Worm (Caenorhabditis elegans): ENCODE measurements around the gene sre-35.

The sre-35 gene

ce11 chrII:12462244-12462643 lies 9.6 kb upstream of the sre-35 start, which contains the start of gene F15A4.2:
Gene F15A4.2, plus strand, starts transcription at chrII:12462544.
- no peak for TF ChIP-seq ceh-62 (tag; optimal IDR thresholded peaks at IDR 0.05)
- TF ChIP-seq ceh-82 (tag; optimal IDR thresholded peaks at IDR 0.05), result no peak
- TF ChIP-seq egl-43 (GFP tag; IDR thresholded peaks at IDR 0.05), result no peak
- no peak for TF ChIP-seq set-16 (GFP tag; IDR thresholded peaks at IDR 0.05)
- no peak for TF ChIP-seq dmd-9 (GFP tag; IDR thresholded peaks at IDR 0.05)
- TF ChIP-seq nhr-102 (tag; optimal IDR thresholded peaks at IDR 0.05), result no peak
- TF ChIP-seq jun-1 (tag; optimal IDR thresholded peaks at IDR 0.05), result no peak
- no peak for TF ChIP-seq aha-1 (tag)

- no peak for TF ChIP-seq jun-1 (tag; optimal IDR thresholded peaks at IDR 0.05)
- TF ChIP-seq unc-62 (GFP tag; optimal IDR thresholded peaks at IDR 0.05 in 1 of 2), result peak in 1 of 2 experiments; percentile 74
- TF ChIP-seq unc-62 (tag; optimal IDR thresholded peaks at IDR 0.05), result no peak
- no peak for TF ChIP-seq nhr-48 (tag; optimal IDR thresholded peaks at IDR 0.05)
- TF ChIP-seq egl-27 (tag; optimal IDR thresholded peaks at IDR 0.05), result no peak
- TF ChIP-seq Y48G9A.11 (GFP tag; IDR thresholded peaks at IDR 0.05), result 0 out of 2 replicates have a peak, but pooled peaks have one; percentile 11
- TF ChIP-seq lin-38 (GFP tag; IDR thresholded peaks at IDR 0.05), result peak; percentile 31; the same call in 1 of the 2 replicates
These were observed 8.2 kb upstream of the sre-35 start, which contains the start of gene tag-280 for ce11 chrII:12460602-12461453. Gene tag-280, plus strand, starts transcription at chrII:12460652.

- TF ChIP-seq spr-1 (tag; optimal IDR thresholded peaks at IDR 0.05) (no peak), gei-8 (GFP tag; optimal IDR thresholded peaks at IDR 0.05) (no peak), hlh-11 (tag; optimal IDR thresholded peaks at IDR 0.05) (peak; percentile 49), mdl-1 (tag; optimal IDR thresholded peaks at IDR 0.05) (peak in 1 of 2 experiments; percentile 17), nhr-237 (tag; optimal IDR thresholded peaks at IDR 0.05) (no peak), unc-62 (GFP tag; optimal IDR thresholded peaks at IDR 0.05 in 1 of 2) (peak in 1 of 2 experiments; percentile 45), unc-62 (tag; optimal IDR thresholded peaks at IDR 0.05) (no peak), ztf-11 (tag; optimal IDR thresholded peaks at IDR 0.05) (no peak), nhr-102 (tag; optimal IDR thresholded peaks at IDR 0.05) (no peak), Y105C5A.15 (GFP tag; IDR thresholded peaks at IDR 0.05) (no peak), nhr-11 (tag; optimal IDR thresholded peaks at IDR 0.05) (peak; percentile 24), D1046.2 (GFP tag; IDR thresholded peaks at IDR 0.05) (no peak), hlh-30 (tag; optimal IDR thresholded peaks at IDR 0.05; ENCODE audit: insufficient read depth) (no peak), nhr-48 (tag; optimal IDR thresholded peaks at IDR 0.05) (no peak), nhr-77 (tag; optimal IDR thresholded peaks at IDR 0.05) (no peak), lin-13 (GFP tag; optimal IDR thresholded peaks at IDR 0.05) (peak; percentile 66), ces-1 (GFP tag; optimal IDR thresholded peaks at IDR 0.05) (no peak), lin-15B (tag; optimal IDR thresholded peaks at IDR 0.05) (peak; percentile 43), set-16 (GFP tag; IDR thresholded peaks at IDR 0.05) (no peak), daf-16 (GFP tag; optimal IDR thresholded peaks at IDR 0.05) (no peak), daf-16 (tag; optimal IDR thresholded peaks at IDR 0.05) (no peak), nhr-41 (GFP tag; IDR thresholded peaks at IDR 0.05) (no peak), dmd-9 (GFP tag; IDR thresholded peaks at IDR 0.05) (0 out of 2 replicates have a peak, but pooled peaks have one; percentile 50), jun-1 (tag; optimal IDR thresholded peaks at IDR 0.05) (no peak), mxl-3 (GFP tag; optimal IDR thresholded peaks at IDR 0.05) (no peak), ZK546.5 (tag; optimal IDR thresholded peaks at IDR 0.05) (no peak), Y48G9A.11 (GFP tag; IDR thresholded peaks at IDR 0.05) (no peak), pha-4 (GFP tag; IDR thresholded peaks at IDR 0.05) (no peak), pha-4 (tag; optimal IDR thresholded peaks at IDR 0.05) (no peak), T26A8.4 (GFP tag; IDR thresholded peaks at IDR 0.05) (peak; percentile 41; the same call in 1 of the 2 replicates), vab-7 (GFP tag; IDR thresholded peaks at IDR 0.05) (no peak), nhr-42 (GFP tag; IDR thresholded peaks at IDR 0.05) (no peak), rbr-2 (tag; optimal IDR thresholded peaks at IDR 0.05) (peak; percentile 52), tag-97 (GFP tag; IDR thresholded peaks at IDR 0.05) (no peak), egl-43 (GFP tag; IDR thresholded peaks at IDR 0.05) (no peak), nhr-6 (tag; optimal IDR thresholded peaks at IDR 0.05) (peak; percentile 68), zfp-3 (GFP tag; conservative IDR thresholded peaks at IDR 0.05) (peak; percentile 60; the same call in 1 of the 2 replicates), ceh-44 (GFP tag; IDR thresholded peaks at IDR 0.05) (no peak), ctbp-1 (GFP tag; IDR thresholded peaks at IDR 0.05) (no peak), ztf-7 (tag; optimal IDR thresholded peaks at IDR 0.05) (no peak), daf-12 (tag; optimal IDR thresholded peaks at IDR 0.05) (no peak)
These were observed 6.8 kb upstream of the sre-35 start, which contains the start of gene tag-281 for ce11 chrII:12459422-12459821. Gene tag-281, plus strand, starts transcription at chrII:12459761.

Measured in whole organism, L4 larva.